Worm (Caenorhabditis elegans): ENCODE measurements around the gene frpr-21.
"Not testable (repeated sequence)": the region's sequence is repeated elsewhere in the genome, so short reads cannot be mapped to it uniquely, and the experiment has no call there.

Gene frpr-21

DNA sequence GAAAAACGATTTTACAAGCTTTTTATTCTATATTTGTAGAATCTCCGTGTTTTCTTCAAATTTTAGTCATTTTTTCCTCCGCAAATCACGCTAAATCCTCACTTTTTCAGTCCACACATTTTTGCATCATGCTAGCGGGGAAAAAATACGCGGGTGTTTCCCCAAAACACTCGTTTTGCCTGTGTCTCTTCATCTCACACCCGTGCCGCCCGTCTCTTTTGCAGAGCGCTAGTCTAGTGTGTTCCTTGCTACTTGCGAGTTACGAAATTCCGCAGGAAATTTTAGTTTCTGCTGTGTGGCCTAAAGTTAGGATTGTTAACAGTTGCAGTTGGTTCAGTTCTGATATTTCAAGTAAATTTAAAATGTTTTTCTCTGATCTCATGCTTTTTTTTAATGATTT lies 23.9 kb upstream of the frpr-21 start:
- no peak for TF ChIP-seq dao-5 (tag; optimal IDR thresholded peaks at IDR 0.05)
- no peak for TF ChIP-seq him-1 (tag; optimal IDR thresholded peaks at IDR 0.05)
- no peak for TF ChIP-seq W03F9.2 (tag; optimal IDR thresholded peaks at IDR 0.05)

DNA sequence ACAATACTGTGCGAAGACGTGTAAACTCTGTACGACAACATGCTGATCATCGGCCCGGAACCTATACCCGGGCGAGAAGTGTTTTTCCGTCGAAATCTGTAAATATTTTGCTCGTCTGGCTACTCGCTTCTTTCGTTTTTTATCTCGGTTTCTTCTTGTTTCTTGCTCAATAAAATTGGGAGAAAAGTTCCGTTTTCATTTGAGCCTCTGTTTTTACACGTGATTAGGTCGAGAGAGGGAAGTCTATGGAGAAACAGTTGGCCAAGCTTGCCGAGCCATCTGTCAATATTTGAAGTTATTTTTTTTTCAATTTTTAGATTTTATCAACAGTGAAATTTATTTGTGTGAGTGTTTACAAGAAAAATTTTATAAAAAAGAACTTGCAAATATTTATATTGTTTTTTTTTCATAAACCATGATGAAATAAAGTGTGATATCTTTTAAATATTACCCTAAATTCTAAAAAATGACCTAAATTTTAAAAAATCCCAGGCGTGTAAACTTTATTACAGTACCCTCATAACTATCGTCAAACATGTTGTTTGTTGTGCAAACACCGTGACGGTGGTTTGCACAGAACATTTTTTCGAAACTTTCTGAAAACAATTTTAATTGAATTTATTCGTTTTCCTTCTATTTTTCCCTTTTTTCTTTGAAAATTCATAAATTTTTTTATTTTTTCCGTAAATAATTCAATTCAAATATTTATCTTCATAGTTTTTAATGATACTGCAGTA lies 23.3 kb upstream of the frpr-21 start:
- TF ChIP-seq W03F9.2 (tag; optimal IDR thresholded peaks at IDR 0.05) (no peak), him-1 (tag; optimal IDR thresholded peaks at IDR 0.05) (no peak), dao-5 (tag; optimal IDR thresholded peaks at IDR 0.05) (no peak)

DNA sequence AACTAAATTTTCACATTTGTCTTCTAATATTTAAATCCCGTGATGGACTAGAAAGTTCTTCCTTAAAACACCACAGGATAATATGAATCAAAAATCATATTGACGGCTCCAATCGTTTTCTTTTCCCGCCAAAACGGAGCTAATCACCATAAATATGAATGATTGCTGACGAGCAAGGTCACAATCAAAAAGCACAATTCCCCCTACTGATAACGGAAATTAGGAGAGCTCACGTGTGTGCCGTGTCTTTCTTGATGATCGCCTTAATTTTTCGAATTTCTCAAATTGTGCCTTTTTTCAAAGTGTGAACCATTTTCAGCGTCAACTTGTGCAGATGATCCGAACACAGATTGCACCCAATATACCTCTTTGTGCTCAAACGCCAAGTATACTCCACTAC lies 22.1 kb upstream of the frpr-21 start:
- no peak for TF ChIP-seq him-1 (tag; optimal IDR thresholded peaks at IDR 0.05)
- no peak for TF ChIP-seq W03F9.2 (tag; optimal IDR thresholded peaks at IDR 0.05)
- no peak for TF ChIP-seq dao-5 (tag; optimal IDR thresholded peaks at IDR 0.05)

DNA sequence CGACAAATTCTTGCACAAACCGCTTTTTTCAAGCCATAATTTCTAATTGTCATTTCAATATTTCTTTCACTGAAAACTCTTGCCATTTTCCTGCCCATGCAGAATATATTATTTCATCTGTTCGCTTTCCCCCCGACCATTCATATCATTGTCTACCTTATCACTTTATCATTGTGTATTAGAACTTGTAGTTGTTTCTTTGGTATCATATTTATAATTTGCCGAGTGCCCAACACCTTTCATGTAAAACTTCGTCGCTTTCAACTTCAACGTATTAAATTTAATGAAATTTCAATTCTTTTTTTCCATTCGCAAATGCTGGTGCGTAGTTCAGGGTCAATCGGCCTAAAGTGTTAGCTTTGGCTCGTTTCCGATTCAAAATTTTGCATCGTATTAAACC lies 21.0 kb upstream of the frpr-21 start, which contains the start of gene ZK673.1:
Gene ZK673.1, plus strand, starts transcription at position 301 of the 400 bp plus-strand sequence.
- TF ChIP-seq dao-5, him-1, W03F9.2 (tag; optimal IDR thresholded peaks at IDR 0.05): not testable (repeated sequence)

DNA sequence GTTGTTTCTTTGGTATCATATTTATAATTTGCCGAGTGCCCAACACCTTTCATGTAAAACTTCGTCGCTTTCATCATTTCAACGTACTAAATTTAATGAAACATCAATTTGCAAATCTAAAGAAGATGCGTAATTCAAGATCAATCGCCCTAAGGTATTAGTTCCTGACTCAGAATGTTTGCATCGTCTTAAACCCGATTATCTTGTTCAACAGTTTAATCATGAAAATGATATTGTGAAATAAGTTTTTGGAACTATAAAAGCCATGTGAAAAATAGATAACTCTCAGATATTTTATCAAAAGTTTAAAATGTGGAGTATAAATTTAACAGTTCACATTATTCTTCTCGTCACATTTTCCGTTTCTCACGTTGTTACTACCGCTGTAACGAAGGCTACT lies 18.1 kb upstream of the frpr-21 start, which contains the start of gene E04D5.4:
Gene E04D5.4, plus strand, starts transcription at position 301 of the 400 bp plus-strand sequence.
- TF ChIP-seq him-1 (tag; optimal IDR thresholded peaks at IDR 0.05), result no peak
- TF ChIP-seq W03F9.2 (tag; optimal IDR thresholded peaks at IDR 0.05), result no peak
- TF ChIP-seq dao-5 (tag; optimal IDR thresholded peaks at IDR 0.05), result no peak

DNA sequence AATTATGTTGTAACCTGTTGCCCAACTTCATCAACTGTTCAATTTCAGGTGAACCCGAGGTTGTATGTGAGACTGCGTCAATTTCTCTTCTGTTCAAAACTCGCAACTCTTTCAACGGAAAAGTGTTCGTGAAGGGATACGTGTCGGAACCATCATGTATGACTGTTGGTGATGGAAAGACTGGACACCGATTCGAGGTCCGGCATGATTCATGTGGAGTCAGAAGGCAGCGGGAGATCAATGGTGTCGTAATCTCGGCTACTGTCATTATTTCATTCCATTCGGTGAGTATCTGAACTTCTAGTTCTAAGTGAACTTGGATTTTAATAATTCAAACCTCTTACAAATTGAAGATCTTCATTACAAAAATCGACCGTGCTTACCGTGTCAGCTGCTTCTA lies 16.0 kb upstream of the frpr-21 start:
- TF ChIP-seq W03F9.2 (tag; optimal IDR thresholded peaks at IDR 0.05) (no peak), dao-5 (tag; optimal IDR thresholded peaks at IDR 0.05) (no peak)

DNA sequence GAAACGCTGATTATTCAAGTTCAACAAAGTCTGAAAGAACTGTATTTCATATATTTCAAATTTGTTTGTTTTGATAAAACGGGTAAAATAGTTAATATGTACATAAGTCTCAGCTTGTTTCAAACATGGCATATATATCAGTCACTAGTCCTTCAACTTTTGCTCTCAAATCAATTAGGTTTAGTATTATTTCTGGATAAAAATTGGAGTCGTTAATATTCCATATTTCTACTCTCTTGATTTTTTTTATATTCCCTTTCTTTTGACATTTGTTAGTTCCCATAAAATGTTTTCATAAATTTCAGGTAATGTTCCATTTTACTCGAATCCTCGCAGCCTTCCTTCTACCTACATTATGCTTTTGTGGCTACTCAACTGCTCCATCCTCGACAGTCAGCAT lies 14.0 kb upstream of the frpr-21 start, which contains the start of gene cut-4:
Gene cut-4, plus strand, starts transcription at position 301 of the 400 bp plus-strand sequence.
- no peak for TF ChIP-seq W03F9.2 (tag; optimal IDR thresholded peaks at IDR 0.05)
- no peak for TF ChIP-seq him-1 (tag; optimal IDR thresholded peaks at IDR 0.05)
- no peak for TF ChIP-seq dao-5 (tag; optimal IDR thresholded peaks at IDR 0.05)

DNA sequence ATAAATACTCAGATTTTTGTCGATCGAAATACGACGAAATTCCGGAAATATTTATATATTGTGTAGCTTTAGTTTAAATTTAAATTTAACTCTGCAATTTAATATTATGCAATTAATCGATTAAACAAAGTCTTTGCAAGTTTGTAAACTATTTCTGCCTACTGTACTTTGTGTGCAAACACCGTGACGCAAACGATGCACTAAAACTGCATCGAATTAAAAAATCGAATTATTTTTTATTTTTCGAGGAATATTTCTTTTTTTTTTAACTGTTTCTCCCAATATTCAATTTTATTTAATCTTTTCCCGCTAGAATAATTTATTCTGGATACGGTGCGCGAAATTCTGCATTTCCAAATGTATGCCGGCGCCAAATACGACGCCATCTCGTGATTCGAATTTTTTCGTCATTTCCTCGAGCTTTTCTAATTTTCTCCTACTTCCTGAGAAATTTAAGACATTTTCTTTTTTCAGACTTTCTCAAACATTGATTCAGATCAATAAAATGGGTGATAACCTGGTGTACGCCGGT lies 5.4 kb downstream of the frpr-21 start, which contains the start of gene eif-2A:
Gene eif-2A, plus strand, starts transcription at position 469 of the 532 bp plus-strand sequence.
- TF ChIP-seq W03F9.2 (tag; optimal IDR thresholded peaks at IDR 0.05), result peak; percentile 15
- no peak for TF ChIP-seq him-1 (tag; optimal IDR thresholded peaks at IDR 0.05)

DNA sequence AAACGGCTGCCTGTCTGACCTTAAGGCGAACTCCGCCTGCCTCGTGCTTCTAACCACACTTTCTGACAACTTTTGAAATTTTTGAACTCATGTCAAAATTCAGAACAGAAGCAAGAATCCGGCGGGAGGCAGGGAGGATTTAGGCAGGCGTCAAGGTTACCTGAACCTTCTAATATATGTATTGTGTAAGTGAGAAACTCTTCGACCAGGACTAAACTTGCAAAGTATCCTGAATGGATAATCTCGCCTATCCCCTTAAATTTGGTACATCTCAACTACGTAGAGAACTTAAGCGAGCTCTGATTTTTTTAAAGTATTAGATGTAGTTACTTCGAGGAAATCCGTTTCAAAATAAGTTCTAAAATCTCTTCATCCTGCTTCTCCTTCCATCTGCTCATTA lies 10.9 kb downstream of the frpr-21 start, which contains the start of gene E04D5.5:
Gene E04D5.5, plus strand, starts transcription at position 301 of the 400 bp plus-strand sequence.
- TF ChIP-seq W03F9.2 (tag; optimal IDR thresholded peaks at IDR 0.05) (no peak), dao-5 (tag; optimal IDR thresholded peaks at IDR 0.05) (no peak), him-1 (tag; optimal IDR thresholded peaks at IDR 0.05) (no peak)

DNA sequence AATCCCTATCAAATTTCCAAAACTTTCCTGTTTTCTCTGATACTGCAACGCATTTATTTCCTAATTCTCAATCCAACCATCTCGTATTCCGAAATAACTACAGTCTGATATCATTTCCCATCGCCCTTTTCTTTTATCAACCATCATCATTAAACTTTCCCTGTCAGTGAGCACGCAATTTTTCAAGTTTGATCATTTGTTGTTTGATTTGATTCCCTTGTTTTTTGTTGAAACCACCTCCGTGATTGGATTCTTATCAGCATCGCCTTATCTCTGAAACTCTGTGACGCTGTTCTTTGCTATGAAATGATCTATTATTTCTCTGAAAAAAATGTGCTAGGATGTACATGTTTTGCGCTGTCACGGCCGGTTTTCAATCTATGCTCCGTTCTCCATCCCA lies 18.9 kb downstream of the frpr-21 start:
- TF ChIP-seq W03F9.2 (tag; optimal IDR thresholded peaks at IDR 0.05) (no peak), dao-5 (tag; optimal IDR thresholded peaks at IDR 0.05) (no peak), him-1 (tag; optimal IDR thresholded peaks at IDR 0.05) (no peak)

DNA sequence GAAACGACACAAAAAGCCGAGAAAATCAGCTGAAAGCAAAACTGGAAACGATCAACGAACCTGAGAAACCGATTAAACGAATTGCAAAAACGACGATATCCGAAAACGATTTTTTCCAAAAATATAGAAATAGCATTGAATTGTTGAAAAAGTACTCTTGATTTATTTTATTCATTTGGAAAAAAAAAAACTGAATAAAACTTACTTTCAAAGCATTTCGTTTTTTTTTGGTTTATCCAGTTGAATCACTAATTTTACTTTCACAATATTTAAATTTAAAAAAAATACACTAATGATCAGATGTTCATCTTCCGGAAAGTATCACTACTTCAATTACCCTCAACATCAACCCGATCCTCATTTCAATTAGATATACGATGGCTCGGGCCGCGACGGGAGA lies 25.3 kb downstream of the frpr-21 start, which contains the start of gene T09F3.5:
Gene T09F3.5, plus strand, starts transcription at position 301 of the 400 bp plus-strand sequence.
- TF ChIP-seq W03F9.2 (tag; optimal IDR thresholded peaks at IDR 0.05) (no peak), him-1 (tag; optimal IDR thresholded peaks at IDR 0.05) (no peak), dao-5 (tag; optimal IDR thresholded peaks at IDR 0.05) (no peak)

DNA sequence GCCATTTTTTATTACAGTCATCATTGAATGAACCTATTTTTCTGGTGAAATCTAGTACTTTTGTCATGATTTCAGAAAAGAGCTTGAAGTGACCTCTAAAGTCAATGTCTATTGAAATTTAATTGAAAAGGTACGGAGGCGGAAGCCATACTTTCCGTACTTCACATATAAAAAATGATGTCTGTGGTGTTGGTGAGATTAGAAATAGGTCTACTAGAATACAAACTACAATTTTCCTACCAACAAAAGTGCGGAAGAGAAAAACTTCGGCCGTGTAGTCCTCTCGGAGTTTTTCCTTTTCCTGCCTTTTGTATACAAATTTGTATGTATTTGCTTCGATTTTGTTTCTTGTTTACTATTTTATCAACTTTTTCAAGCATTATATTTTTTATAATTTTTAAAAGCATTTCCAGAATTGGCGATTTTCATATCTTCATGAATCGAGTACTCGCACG lies 26.5 kb downstream of the frpr-21 start, which contains the start of gene T09F3.4:
Gene T09F3.4, plus strand, starts transcription at position 405 of the 455 bp plus-strand sequence.
- no peak for TF ChIP-seq him-1 (tag; optimal IDR thresholded peaks at IDR 0.05)
- TF ChIP-seq W03F9.2 (tag; optimal IDR thresholded peaks at IDR 0.05), result peak; percentile 67
- peak; percentile 15 for TF ChIP-seq dao-5 (tag; optimal IDR thresholded peaks at IDR 0.05)

DNA sequence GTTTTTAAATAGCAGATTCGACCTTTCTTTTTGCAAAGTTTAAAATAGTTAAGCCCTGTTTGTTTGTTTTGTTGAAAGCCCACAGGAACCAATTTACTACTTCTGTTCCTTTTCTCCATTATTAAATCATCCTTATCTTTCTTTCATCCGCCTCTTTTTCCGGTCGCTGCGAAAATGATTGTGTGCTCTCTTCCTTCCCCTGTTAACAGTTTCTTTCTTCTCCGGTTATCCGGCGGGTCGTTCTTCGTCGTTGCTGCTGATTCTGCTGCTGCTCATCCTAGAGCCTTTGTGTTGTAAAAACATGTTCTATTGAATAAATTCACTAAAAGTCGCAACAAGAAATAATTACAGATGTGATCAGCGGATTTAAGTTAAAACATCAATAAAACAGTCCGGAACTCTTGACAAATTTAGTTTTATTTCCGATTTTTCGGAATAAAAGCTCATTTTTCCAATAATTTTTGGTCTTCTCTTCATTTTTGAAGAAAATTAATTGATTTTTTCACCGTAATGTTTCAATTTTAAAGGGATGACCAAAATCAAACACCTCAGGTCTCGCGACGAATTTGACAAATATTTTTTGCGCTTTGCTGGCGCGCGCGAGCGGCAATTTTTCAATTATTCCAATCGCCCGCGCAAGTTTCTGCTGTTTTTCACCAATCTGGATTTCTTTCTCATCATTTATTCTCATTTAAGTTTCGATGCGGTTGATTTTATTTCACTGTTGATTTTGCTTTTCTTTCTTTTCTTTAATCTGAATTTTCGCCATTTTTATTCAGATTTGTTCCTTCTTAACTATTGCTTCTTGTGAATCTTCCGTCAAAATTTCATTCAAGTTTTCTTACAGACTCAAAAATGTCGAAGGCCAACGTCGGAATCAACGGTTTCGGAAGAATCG lies 28.3 kb downstream of the frpr-21 start, which contains the start of gene gpd-1:
Gene gpd-1, plus strand, starts transcription at position 848 of the 898 bp plus-strand sequence.
- no peak for TF ChIP-seq W03F9.2 (tag; optimal IDR thresholded peaks at IDR 0.05)

Data from whole organism, L4/young adult.